Worm (Caenorhabditis elegans) whole organism, midembryonic: Measurements from ENCODE around the gene T26C5.3.

Source experiments
- T22C8.4 ChIP-seq: fragments of 200-800 bp; sonication (Bioruptor generic); IDR thresholded peaks from 2 replicates; pipeline ENCODE4 v1.3.6; 2022; ENCODE audit warnings: missing genetic modification characterization, missing compliant biosample characterization
- cog-1 ChIP-seq: sonication (generic microtip); optimal IDR thresholded peaks from 2 replicates; lab custom pipeline; 2016; ENCODE audit warnings: missing genetic modification characterization, missing compliant biosample characterization
- flt-1 ChIP-seq: fragments of 200-800 bp; sonication (Bioruptor generic); IDR thresholded peaks from 2 replicates; pipeline ENCODE4 v1.3.6; 2022; ENCODE audit warnings: missing genetic modification characterization, missing compliant biosample characterization
- klf-2 ChIP-seq: fragments of 200-800 bp; sonication (Bioruptor generic); conservative IDR thresholded peaks from 2 replicates; pipeline ENCODE4 v1.3.6; 2022; ENCODE audit warnings: missing genetic modification reagents, missing genetic modification characterization, missing compliant biosample characterization
- med-1 ChIP-seq: sonication (generic microtip); optimal IDR thresholded peaks from 2 replicates; lab custom pipeline; 2017; ENCODE audit warnings: missing genetic modification characterization, mild to moderate bottlenecking, missing compliant biosample characterization, antibody characterized with exemption, missing genetic modification reagents; ENCODE audit not compliant: insufficient read depth
- ref-1 ChIP-seq: fragments of 200-800 bp; sonication (Bioruptor generic); conservative IDR thresholded peaks from 2 replicates; pipeline ENCODE4 v1.3.6; 2022; ENCODE audit warnings: missing genetic modification reagents, missing genetic modification characterization, missing compliant biosample characterization
- tab-1 ChIP-seq: fragments of 200-800 bp; sonication (Bioruptor generic); IDR thresholded peaks from 2 replicates; pipeline ENCODE4 v1.3.6; 2022; ENCODE audit warnings: missing genetic modification characterization, missing compliant biosample characterization
- ztf-23 ChIP-seq: fragments of 200-800 bp; sonication (Bioruptor generic); IDR thresholded peaks from 2 replicates; pipeline ENCODE4 v1.3.6; 2022; ENCODE audit warnings: missing genetic modification reagents, missing genetic modification characterization, missing compliant biosample characterization
- ztf-29 ChIP-seq: fragments of 200-800 bp; sonication (Bioruptor generic); IDR thresholded peaks from 2 replicates; pipeline ENCODE4 v1.3.6; 2022; ENCODE audit warnings: missing genetic modification reagents, missing genetic modification characterization, missing compliant biosample characterization

T26C5.3 gene

DNA sequence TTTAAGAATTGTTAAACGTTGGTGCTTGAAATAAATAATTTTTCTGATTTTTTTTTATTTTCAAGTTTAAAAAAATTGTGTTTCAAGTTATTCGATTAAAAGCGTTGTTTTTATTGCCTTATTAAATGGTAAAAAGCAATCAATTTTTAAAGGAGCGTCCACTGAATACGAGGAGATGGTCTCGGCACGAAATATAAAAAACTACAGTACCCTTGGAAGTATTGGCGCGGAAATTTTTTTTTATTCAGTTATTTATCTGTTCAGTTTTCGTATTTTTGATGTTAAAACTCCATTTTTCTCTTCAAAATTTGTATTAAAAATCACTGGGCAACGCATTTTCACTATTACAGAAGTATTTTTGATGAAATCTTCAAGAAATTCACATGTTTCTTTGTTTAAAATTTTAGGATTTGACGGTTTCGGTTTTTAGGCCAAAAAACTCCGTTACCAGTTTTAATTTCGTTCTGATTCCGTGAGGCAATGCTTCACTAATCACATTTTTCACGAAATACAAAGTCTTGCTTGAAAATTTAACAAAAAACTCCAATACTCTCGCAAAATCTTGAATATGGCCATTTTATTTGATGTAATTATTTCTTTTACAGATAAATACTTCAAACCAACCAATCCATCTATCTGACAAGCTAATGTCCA is 23.2 kb upstream of the T26C5.3 start, which contains the start of gene znfx-1:
Gene znfx-1, plus strand, starts transcription at position 604 of the 654 bp plus-strand sequence.
- no peak for TF ChIP-seq ref-1 (GFP tag; lab: Robert Waterston, UW)
- no peak for TF ChIP-seq ztf-23 (GFP tag; lab: Robert Waterston, UW)
- TF ChIP-seq med-1: no peak
- TF ChIP-seq T22C8.4 (GFP tag; lab: Robert Waterston, UW): no peak
- TF ChIP-seq tab-1 (GFP tag; lab: Robert Waterston, UW): no peak
- no peak for TF ChIP-seq flt-1 (GFP tag; lab: Robert Waterston, UW)
- TF ChIP-seq ztf-29 (GFP tag; lab: Robert Waterston, UW): no peak
- no peak for TF ChIP-seq klf-2

DNA sequence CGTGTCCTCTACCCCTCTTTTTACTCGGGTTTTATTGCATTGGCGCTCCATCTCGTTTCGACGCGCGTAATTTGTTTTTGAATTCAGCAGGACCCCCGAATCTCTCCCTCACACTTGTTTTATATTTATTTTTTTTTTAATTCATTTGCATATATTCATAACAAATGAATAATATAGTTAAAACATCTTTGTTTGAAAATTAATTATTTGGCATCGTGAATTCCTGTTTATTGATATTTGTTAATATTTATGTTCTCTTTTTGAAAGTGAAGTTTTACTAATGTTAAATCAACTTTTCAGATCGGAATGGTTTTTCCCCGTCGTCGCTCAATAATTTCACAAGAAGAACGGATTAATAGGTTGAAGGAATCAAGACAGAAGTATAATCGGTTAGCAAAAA is 13.4 kb upstream of the T26C5.3 start, which contains the start of gene ZK1067.3:
Gene ZK1067.3, plus strand, starts transcription at position 301 of the 400 bp plus-strand sequence.
- TF ChIP-seq klf-2 (no peak), ztf-29 (GFP tag; lab: Robert Waterston, UW) (no peak)

DNA sequence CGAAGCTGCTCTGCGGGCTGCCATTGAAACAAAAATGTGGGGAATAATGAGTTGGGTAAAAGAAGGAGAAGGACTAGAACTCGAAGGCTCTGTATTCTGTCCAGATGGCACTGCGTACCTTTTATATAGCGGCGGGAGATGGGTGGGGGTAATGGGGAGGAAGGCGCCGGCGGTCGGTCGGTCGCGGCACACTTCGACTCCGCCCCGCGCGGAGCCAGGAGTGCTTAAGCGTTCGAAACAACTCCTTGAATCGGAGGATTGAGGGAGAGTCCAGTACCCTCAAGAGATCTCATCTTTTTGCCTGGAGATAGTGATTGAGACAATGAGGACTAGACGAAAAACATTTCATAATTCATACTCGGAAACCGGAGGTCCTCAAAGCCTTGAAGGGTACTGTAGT is 9.2 kb upstream of the T26C5.3 start, which contains the start of gene abu-14:
Gene abu-14, minus strand, starts transcription at position 81 of the 400 bp plus-strand sequence.
- no peak for TF ChIP-seq flt-1 (GFP tag; lab: Robert Waterston, UW)
- TF ChIP-seq med-1: no peak
- no peak for TF ChIP-seq ztf-23 (GFP tag; lab: Robert Waterston, UW)
- TF ChIP-seq tab-1 (GFP tag; lab: Robert Waterston, UW): no peak
- no peak for TF ChIP-seq cog-1 (tag; lab: Kevin White, UChicago)
- no peak for TF ChIP-seq ref-1 (GFP tag; lab: Robert Waterston, UW)
- no peak for TF ChIP-seq ztf-29 (GFP tag; lab: Robert Waterston, UW)
- no peak for TF ChIP-seq T22C8.4 (GFP tag; lab: Robert Waterston, UW)
- TF ChIP-seq klf-2: no peak

DNA sequence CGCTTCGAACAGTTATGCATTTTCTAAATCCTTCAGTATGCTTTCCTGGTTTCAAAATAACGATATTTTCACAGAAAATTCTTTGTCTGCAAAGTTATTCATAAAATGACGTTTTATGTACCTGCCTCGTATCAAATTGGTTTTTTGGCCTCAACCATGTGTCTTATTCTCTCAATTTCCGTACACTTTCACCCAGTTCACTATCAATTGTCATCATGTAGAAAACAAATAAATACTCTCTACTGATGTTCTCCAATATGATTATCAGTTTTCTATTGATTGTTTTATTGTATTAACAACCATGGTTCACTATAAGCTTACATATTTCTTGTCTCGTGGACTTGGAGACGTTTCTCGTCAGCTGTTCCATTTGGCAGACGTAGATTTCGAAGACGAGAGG is 5.1 kb upstream of the T26C5.3 start, which contains the start of gene gst-13:
Gene gst-13, plus strand, starts transcription at position 218 of the 400 bp plus-strand sequence.
- TF ChIP-seq flt-1 (GFP tag; lab: Robert Waterston, UW) (no peak), ref-1 (GFP tag; lab: Robert Waterston, UW) (no peak), klf-2 (no peak), med-1 (no peak), T22C8.4 (GFP tag; lab: Robert Waterston, UW) (no peak), ztf-29 (GFP tag; lab: Robert Waterston, UW) (no peak), tab-1 (GFP tag; lab: Robert Waterston, UW) (no peak), cog-1 (tag; lab: Kevin White, UChicago) (no peak), ztf-23 (GFP tag; lab: Robert Waterston, UW) (no peak)

DNA sequence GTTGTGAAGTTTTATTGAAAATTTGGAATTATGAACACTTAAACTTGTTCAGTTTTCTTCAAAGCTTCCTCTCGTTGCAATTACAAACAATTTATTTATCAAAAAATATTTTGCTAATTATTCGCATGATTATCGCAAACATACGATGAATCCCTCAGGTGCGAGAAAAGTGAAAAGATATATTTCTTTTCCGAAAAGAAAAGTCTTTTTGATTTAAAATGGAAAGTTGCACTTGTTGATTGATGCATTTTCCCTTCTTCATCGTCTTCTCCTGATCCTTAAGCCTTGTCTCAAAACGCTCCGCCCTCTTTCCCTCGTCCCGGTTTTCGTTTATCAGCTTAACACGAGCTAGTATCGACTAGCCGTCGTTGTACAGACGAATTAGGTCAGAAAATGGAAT is 3.9 kb upstream of the T26C5.3 start:
- no peak for TF ChIP-seq med-1
- TF ChIP-seq ztf-29 (GFP tag; lab: Robert Waterston, UW): no peak
- TF ChIP-seq ztf-23 (GFP tag; lab: Robert Waterston, UW): no peak
- TF ChIP-seq ref-1 (GFP tag; lab: Robert Waterston, UW): no peak
- TF ChIP-seq T22C8.4 (GFP tag; lab: Robert Waterston, UW): no peak
- TF ChIP-seq flt-1 (GFP tag; lab: Robert Waterston, UW): no peak
- TF ChIP-seq klf-2: no peak
- TF ChIP-seq cog-1 (tag; lab: Kevin White, UChicago): no peak
- TF ChIP-seq tab-1 (GFP tag; lab: Robert Waterston, UW): no peak

DNA sequence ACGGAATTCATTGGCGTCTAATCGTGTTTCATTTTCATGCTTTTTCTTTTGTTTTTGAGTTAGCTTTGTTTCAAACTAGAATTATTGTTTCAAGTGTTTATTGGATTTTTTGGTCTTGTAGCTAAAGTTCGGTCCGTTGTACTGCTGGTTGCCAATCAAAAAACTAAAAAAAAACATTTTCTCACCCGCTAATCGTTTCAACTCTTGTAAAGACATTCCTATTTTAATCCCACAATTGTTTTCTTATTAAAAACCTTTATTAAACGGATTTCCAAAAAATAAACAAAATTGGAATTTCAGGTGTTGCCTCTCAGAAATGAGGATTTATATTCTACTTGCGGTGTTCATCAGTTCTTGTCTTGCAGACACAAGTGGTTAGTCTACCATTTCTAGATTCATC is 3.5 kb upstream of the T26C5.3 start, which contains the start of gene T26C5.2:
Gene T26C5.2, plus strand, starts transcription at position 301 of the 400 bp plus-strand sequence.
- TF ChIP-seq tab-1 (GFP tag; lab: Robert Waterston, UW) (no peak), klf-2 (no peak), ztf-29 (GFP tag; lab: Robert Waterston, UW) (no peak), ref-1 (GFP tag; lab: Robert Waterston, UW) (no peak), ztf-23 (GFP tag; lab: Robert Waterston, UW) (no peak), cog-1 (tag; lab: Kevin White, UChicago) (no peak), flt-1 (GFP tag; lab: Robert Waterston, UW) (no peak), med-1 (no peak)

DNA sequence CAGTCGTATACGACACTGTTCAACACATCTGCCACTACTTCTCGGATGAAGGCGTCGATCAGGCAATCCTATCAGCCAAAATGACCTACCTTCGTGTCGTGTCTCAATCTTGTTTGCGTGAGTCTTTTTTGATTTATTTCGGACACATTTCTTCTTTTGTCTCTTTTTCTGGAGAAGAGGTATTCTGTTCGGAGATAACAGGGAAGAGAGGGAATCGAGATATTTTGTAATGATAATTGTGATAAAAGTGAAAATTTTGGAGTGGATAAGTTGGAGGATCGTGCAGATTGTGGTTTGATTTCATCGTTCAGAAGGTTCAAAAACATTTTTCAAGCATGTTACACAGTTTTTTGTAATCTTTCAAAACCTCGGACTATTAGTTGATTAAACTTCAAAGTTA is 2.6 kb upstream of the T26C5.3 start:
- TF ChIP-seq tab-1 (GFP tag; lab: Robert Waterston, UW) (no peak), klf-2 (no peak), cog-1 (tag; lab: Kevin White, UChicago) (no peak), T22C8.4 (GFP tag; lab: Robert Waterston, UW) (no peak), ref-1 (GFP tag; lab: Robert Waterston, UW) (no peak), flt-1 (GFP tag; lab: Robert Waterston, UW) (no peak), ztf-23 (GFP tag; lab: Robert Waterston, UW) (no peak), ztf-29 (GFP tag; lab: Robert Waterston, UW) (no peak), med-1 (no peak)

DNA sequence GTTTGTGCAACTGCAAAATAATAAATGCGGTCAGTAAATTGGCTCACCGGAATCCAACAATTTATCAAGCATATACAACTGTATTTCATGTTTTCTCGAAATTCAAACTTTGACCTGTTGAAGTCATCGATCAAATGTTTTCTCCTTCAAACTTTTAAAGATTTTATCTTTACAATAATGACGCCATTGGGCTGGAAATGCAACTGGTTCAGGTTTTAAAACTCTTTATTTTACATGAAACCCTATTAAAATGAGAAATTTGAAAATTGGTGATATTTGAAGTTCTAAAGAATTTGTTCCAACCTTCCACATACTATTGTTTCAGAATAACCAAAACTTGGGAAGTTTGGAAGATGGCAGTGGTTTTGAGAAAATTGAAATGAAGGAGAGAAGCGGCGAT is 589 bp downstream of the T26C5.3 start:
- TF ChIP-seq med-1 (no peak), klf-2 (no peak), ztf-23 (GFP tag; lab: Robert Waterston, UW) (no peak), tab-1 (GFP tag; lab: Robert Waterston, UW) (no peak), cog-1 (tag; lab: Kevin White, UChicago) (no peak), ref-1 (GFP tag; lab: Robert Waterston, UW) (no peak), ztf-29 (GFP tag; lab: Robert Waterston, UW) (no peak), T22C8.4 (GFP tag; lab: Robert Waterston, UW) (no peak), flt-1 (GFP tag; lab: Robert Waterston, UW) (no peak)

DNA sequence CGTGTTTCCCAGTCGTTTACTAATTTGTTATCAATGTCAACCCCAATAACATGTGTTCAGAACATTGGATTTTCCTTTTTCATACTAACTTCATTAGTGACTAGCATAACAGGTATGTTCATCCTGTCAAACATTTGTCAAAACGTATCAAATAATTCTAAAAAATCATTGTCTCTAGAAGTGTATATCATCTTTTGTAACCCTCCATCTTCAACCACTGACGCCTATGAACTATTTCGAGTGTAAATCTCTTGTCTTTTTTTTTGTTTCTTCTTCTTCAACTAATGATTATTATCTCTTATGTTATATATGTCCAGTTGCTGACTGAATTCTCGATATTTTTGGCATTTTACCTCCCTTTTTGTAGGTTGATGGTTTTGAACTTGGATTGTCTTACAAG is 1.3 kb downstream of the T26C5.3 start:
- no peak for TF ChIP-seq flt-1 (GFP tag; lab: Robert Waterston, UW)
- no peak for TF ChIP-seq med-1
- no peak for TF ChIP-seq cog-1 (tag; lab: Kevin White, UChicago)
- TF ChIP-seq tab-1 (GFP tag; lab: Robert Waterston, UW): no peak
- no peak for TF ChIP-seq ztf-23 (GFP tag; lab: Robert Waterston, UW)
- TF ChIP-seq T22C8.4 (GFP tag; lab: Robert Waterston, UW): no peak
- no peak for TF ChIP-seq ztf-29 (GFP tag; lab: Robert Waterston, UW)
- TF ChIP-seq klf-2: no peak
- no peak for TF ChIP-seq ref-1 (GFP tag; lab: Robert Waterston, UW)
